Fruit fly (Drosophila melanogaster) whole organism, embryonic: ENCODE data around the gene CG31445.

ENCODE experiments used
- Aef1 ChIP-seq: fragments of 200-800 bp; sonication (Bioruptor generic); IDR thresholded peaks from 3 replicates; pipeline ENCODE4 v1.3.6; 2022; ENCODE audit warnings: missing biosample characterization, missing genetic modification characterization
- CG11247 ChIP-seq: fragments of 200-800 bp; sonication (Bioruptor generic); IDR thresholded peaks from 2 replicates; pipeline ENCODE4 v1.3.6; 2022; ENCODE audit warnings: missing biosample characterization, missing genetic modification characterization
- CG11560 ChIP-seq: fragments of 200-800 bp; sonication (Bioruptor generic); IDR thresholded peaks from 3 replicates; pipeline ENCODE4 v1.3.6; 2022; ENCODE audit warnings: missing biosample characterization, missing genetic modification characterization
- CG11696 ChIP-seq: fragments of 200-800 bp; sonication (Bioruptor generic); IDR thresholded peaks from 2 replicates; pipeline ENCODE4 v1.3.6; 2022; ENCODE audit warnings: missing biosample characterization, missing genetic modification characterization
- CG11723 ChIP-seq: fragments of 200-800 bp; sonication (Bioruptor generic); optimal IDR thresholded peaks from 2 replicates; lab custom pipeline; 2017; ENCODE audit warnings: missing biosample characterization, mild to moderate bottlenecking, missing genetic modification characterization
- CG13287 ChIP-seq: fragments of 200-800 bp; sonication (Bioruptor generic); IDR thresholded peaks from 2 replicates; pipeline ENCODE4 v1.3.6; 2022; ENCODE audit warnings: missing biosample characterization, missing genetic modification characterization; ENCODE audit not compliant: partially characterized antibody
- CG14860 ChIP-seq: fragments of 200-800 bp; sonication (Bioruptor generic); IDR thresholded peaks from 3 replicates; pipeline ENCODE4 v1.3.6; 2022; ENCODE audit warnings: missing biosample characterization, missing genetic modification characterization; ENCODE audit not compliant: partially characterized antibody
- CG1529 ChIP-seq: fragments of 200-800 bp; sonication (Bioruptor generic); optimal IDR thresholded peaks from 3 replicates; lab custom pipeline; 2018; ENCODE audit warnings: missing biosample characterization, missing genetic modification characterization
- CG16813 ChIP-seq: fragments of 200-800 bp; sonication (Bioruptor generic); IDR thresholded peaks from 3 replicates; pipeline ENCODE4 v1.3.6; 2022; ENCODE audit warnings: missing biosample characterization, missing genetic modification characterization; ENCODE audit not compliant: partially characterized antibody
- CG2875 ChIP-seq: fragments of 200-800 bp; sonication (Bioruptor generic); optimal IDR thresholded peaks from 2 replicates; lab custom pipeline; 2017; ENCODE audit warnings: missing biosample characterization, mild to moderate bottlenecking, missing genetic modification characterization, missing genetic modification reagents
- CG30431 ChIP-seq: fragments of 200-800 bp; sonication (Bioruptor generic); optimal IDR thresholded peaks from 2 replicates; lab custom pipeline; 2017; ENCODE audit warnings: missing biosample characterization, missing genetic modification characterization
- CG31441 ChIP-seq: fragments of 200-800 bp; sonication (Bioruptor generic); IDR thresholded peaks from 2 replicates; pipeline ENCODE4 v1.3.6; 2022; ENCODE audit warnings: missing biosample characterization, missing genetic modification characterization
- CG33213 ChIP-seq: fragments of 200-800 bp; sonication (Bioruptor generic); optimal IDR thresholded peaks from 3 replicates; lab custom pipeline; 2016; ENCODE audit warnings: missing biosample characterization, missing genetic modification characterization
- CG3407 ChIP-seq: fragments of 200-800 bp; sonication (Bioruptor generic); optimal IDR thresholded peaks from 2 replicates; lab custom pipeline; 2018; ENCODE audit warnings: missing biosample characterization, mild to moderate bottlenecking, missing genetic modification characterization
- CG5245 ChIP-seq: fragments of 200-800 bp; sonication (Bioruptor generic); optimal IDR thresholded peaks from 3 replicates; lab custom pipeline; 2016; ENCODE audit warnings: missing biosample characterization, missing genetic modification characterization
- CG6175 ChIP-seq: fragments of 200-800 bp; sonication (Bioruptor generic); IDR thresholded peaks from 3 replicates; pipeline ENCODE4 v1.3.6; 2022; ENCODE audit warnings: missing biosample characterization, missing genetic modification characterization
- CG6654 ChIP-seq: fragments of 200-800 bp; sonication (Bioruptor generic); optimal IDR thresholded peaks from 2 replicates; lab custom pipeline; 2017; ENCODE audit warnings: missing biosample characterization, mild to moderate bottlenecking, missing genetic modification characterization
- CG7745 ChIP-seq: fragments of 200-800 bp; sonication (Bioruptor generic); optimal IDR thresholded peaks from 2 replicates; lab custom pipeline; 2018; ENCODE audit warnings: missing biosample characterization, mild to moderate bottlenecking, missing genetic modification characterization, moderate library complexity
- CG7987 ChIP-seq: fragments of 200-800 bp; sonication (Bioruptor generic); optimal IDR thresholded peaks from 2 replicates; lab custom pipeline; 2018; ENCODE audit warnings: missing biosample characterization, mild to moderate bottlenecking, missing genetic modification characterization, moderate library complexity
- CG8924 ChIP-seq: fragments of 200-800 bp; optimal IDR thresholded peaks from 3 replicates; lab custom pipeline; 2019; ENCODE audit warnings: missing biosample characterization, mild to moderate bottlenecking, missing genetic modification characterization, moderate library complexity
- Ets65A ChIP-seq: fragments of 200-800 bp; sonication (Bioruptor generic); peaks from one replicate; lab custom pipeline; 2016; ENCODE audit warnings: missing biosample characterization, missing genetic modification characterization
- Med ChIP-seq: fragments of 200-800 bp; sonication (Bioruptor generic); peaks from one replicate; lab custom pipeline; 2016; ENCODE audit warnings: missing biosample characterization, missing genetic modification characterization, mild to moderate bottlenecking, inconsistent platforms, moderate library complexity
- NK7.1 ChIP-seq: fragments of 200-800 bp; sonication (Bioruptor generic); optimal IDR thresholded peaks from 3 replicates; lab custom pipeline; 2016; ENCODE audit warnings: missing biosample characterization, missing genetic modification characterization
- Neu2 ChIP-seq: fragments of 200-800 bp; sonication (Bioruptor generic); optimal IDR thresholded peaks from 3 replicates; lab custom pipeline; 2016; ENCODE audit warnings: missing biosample characterization, missing genetic modification characterization, borderline replicate concordance
- Ravus ChIP-seq: fragments of 200-800 bp; sonication (Bioruptor generic); IDR thresholded peaks from 2 replicates; pipeline ENCODE4 v1.3.6; 2022; ENCODE audit warnings: missing biosample characterization, missing genetic modification characterization
- Side ChIP-seq: fragments of 200-800 bp; sonication (Bioruptor generic); optimal IDR thresholded peaks from 2 replicates; lab custom pipeline; 2016; ENCODE audit warnings: missing biosample characterization, missing genetic modification characterization
- Spps ChIP-seq: fragments of 200-800 bp; sonication (Bioruptor generic); optimal IDR thresholded peaks from 2 replicates; lab custom pipeline; 2018; ENCODE audit warnings: missing biosample characterization, mild to moderate bottlenecking, missing genetic modification characterization
- Xbp1 ChIP-seq: fragments of 200-800 bp; sonication (Bioruptor generic); optimal IDR thresholded peaks from 3 replicates; lab custom pipeline; 2016; ENCODE audit warnings: missing biosample characterization, mild to moderate bottlenecking, missing genetic modification characterization
- btn ChIP-seq: fragments of 200-800 bp; sonication (Bioruptor generic); optimal IDR thresholded peaks from 2 replicates; lab custom pipeline; 2016; ENCODE audit warnings: missing biosample characterization, missing genetic modification characterization
- chif ChIP-seq, 2 experiments: fragments of 200-800 bp; sonication (Bioruptor generic); optimal IDR thresholded peaks; 3 replicates each; lab custom pipeline; 2016; ENCODE audit warnings: missing biosample characterization in 2 of 2, missing genetic modification characterization in 2 of 2
- chm ChIP-seq: fragments of 200-800 bp; sonication (Bioruptor generic); IDR thresholded peaks from 2 replicates; pipeline ENCODE4 v1.3.6; 2022; ENCODE audit warnings: missing biosample characterization, missing genetic modification characterization
- dimm ChIP-seq: fragments of 200-800 bp; sonication (Bioruptor generic); IDR thresholded peaks from 2 replicates; pipeline ENCODE4 v1.3.6; 2022; ENCODE audit warnings: missing biosample characterization, missing genetic modification characterization
- fd3F ChIP-seq: fragments of 200-800 bp; sonication (Bioruptor generic); optimal IDR thresholded peaks from 2 replicates; lab custom pipeline; 2018; ENCODE audit warnings: missing biosample characterization, mild to moderate bottlenecking, missing genetic modification characterization, moderate library complexity
- gce ChIP-seq: fragments of 200-800 bp; sonication (Bioruptor generic); IDR thresholded peaks from 3 replicates; pipeline ENCODE4 v1.3.6; 2022; ENCODE audit warnings: missing biosample characterization, missing genetic modification characterization
- grn ChIP-seq: fragments of 200-800 bp; sonication (Bioruptor generic); optimal IDR thresholded peaks from 3 replicates; lab custom pipeline; 2017; ENCODE audit warnings: missing biosample characterization, missing genetic modification characterization
- jumu ChIP-seq: fragments of 200-800 bp; sonication (Bioruptor generic); optimal IDR thresholded peaks from 3 replicates; lab custom pipeline; 2016; ENCODE audit warnings: missing biosample characterization, missing genetic modification characterization
- klu ChIP-seq: fragments of 200-800 bp; sonication (Bioruptor generic); IDR thresholded peaks from 2 replicates; pipeline ENCODE4 v1.3.6; 2022; ENCODE audit warnings: missing biosample characterization, missing genetic modification characterization
- knrl ChIP-seq: fragments of 200-800 bp; sonication (Bioruptor generic); IDR thresholded peaks from 3 replicates; pipeline ENCODE4 v1.3.6; 2022; ENCODE audit warnings: missing biosample characterization, missing genetic modification characterization; ENCODE audit not compliant: partially characterized antibody
- mirr ChIP-seq: fragments of 200-800 bp; sonication (Bioruptor generic); optimal IDR thresholded peaks from 3 replicates; lab custom pipeline; 2018; ENCODE audit warnings: missing biosample characterization, mild to moderate bottlenecking, missing genetic modification characterization
- mld ChIP-seq: fragments of 200-800 bp; sonication (Bioruptor generic); IDR thresholded peaks from 3 replicates; pipeline ENCODE4 v1.3.6; 2022; ENCODE audit warnings: missing biosample characterization, missing genetic modification characterization; ENCODE audit not compliant: partially characterized antibody
- slp2 ChIP-seq: fragments of 200-800 bp; sonication (Bioruptor generic); optimal IDR thresholded peaks from 2 replicates; lab custom pipeline; 2016; ENCODE audit warnings: missing biosample characterization, missing genetic modification characterization
- tgo ChIP-seq: fragments of 200-800 bp; sonication (Bioruptor generic); IDR thresholded peaks from 3 replicates; pipeline ENCODE4 v1.3.6; 2022; ENCODE audit warnings: missing biosample characterization, missing genetic modification characterization
- yki ChIP-seq: fragments of >200 bp; optimal IDR thresholded peaks from 3 replicates; lab custom pipeline; 2018
- z ChIP-seq: fragments of 200-800 bp; sonication (Bioruptor generic); IDR thresholded peaks from 3 replicates; pipeline ENCODE4 v1.3.6; 2022; ENCODE audit warnings: missing biosample characterization, missing genetic modification characterization
- zf30C ChIP-seq: fragments of 200-800 bp; sonication (Bioruptor generic); optimal IDR thresholded peaks from 3 replicates; lab custom pipeline; 2018; ENCODE audit warnings: missing biosample characterization, mild to moderate bottlenecking, missing genetic modification characterization

Gene CG31445

dm6 chr3R:29222891-29223842 is 21.5 kb downstream of the CG31445 start, which contains the start of the genes Cisd2 and Brd8 (continued):
- TF ChIP-seq CG11723 (GFP tag; lab: Kevin White, UChicago) (no peak), CG33213 (peak; percentile 30), CG7745 (tag; lab: Kevin White, UChicago) (no peak), CG1529 (GFP tag; lab: Kevin White, UChicago) (no peak), jumu (GFP tag; lab: Kevin White, UChicago) (no peak), CG14860 (peak; percentile 96), CG2875 (GFP tag; lab: Kevin White, UChicago) (no peak), klu (GFP tag; lab: Robert Waterston, UW) (no peak), gce (no peak), CG3407 (GFP tag; lab: Kevin White, UChicago) (no peak), fd3F (GFP tag; lab: Kevin White, UChicago) (no peak), Aef1 (GFP tag; lab: Robert Waterston, UW) (no peak), chif (GFP tag; optimal IDR thresholded peaks at IDR 0.05; lab: Kevin White, UChicago) (no peak), btn (GFP tag; lab: Kevin White, UChicago) (no peak), NK7.1 (no peak)

dm6 chr3R:29221168-29221567 is 23.5 kb downstream of the CG31445 start:
- TF ChIP-seq Ravus (GFP tag; lab: Robert Waterston, UW) (no peak), CG16813 (GFP tag; lab: Robert Waterston, UW) (0 out of 3 replicates have a peak, but pooled peaks have one; percentile 37), knrl (GFP tag; lab: Robert Waterston, UW) (0 out of 3 replicates have a peak, but pooled peaks have one; percentile 4), Side (GFP tag; lab: Kevin White, UChicago) (no peak)

- TF ChIP-seq CG30431 (no peak), slp2 (GFP tag; lab: Kevin White, UChicago) (no peak), CG5245 (no peak), yki (lab: Kevin White, UChicago) (no peak), chm (peak; percentile 40; the same call in 1 of the 2 replicates), CG7987 (GFP tag; lab: Kevin White, UChicago) (no peak), Ets65A (GFP tag; lab: Kevin White, UChicago) (peak; percentile 91), Aef1 (GFP tag; lab: Robert Waterston, UW) (no peak), Med (GFP tag; lab: Kevin White, UChicago) (peak; percentile 71)
- TF ChIP-seq, all 482 proteins: peak for 3
These were observed 24.0 kb downstream of the CG31445 start for dm6 chr3R:29220585-29220984.

- TF ChIP-seq CG11560 (tag; lab: Robert Waterston, UW): peak; percentile 69; the same call in 1 of the 3 replicates
- peak; percentile 87 for TF ChIP-seq dimm (GFP tag; lab: Robert Waterston, UW)
- TF ChIP-seq CG7987 (GFP tag; lab: Kevin White, UChicago): peak; percentile 99
- TF ChIP-seq grn (GFP tag; lab: Kevin White, UChicago): peak; percentile 85
- TF ChIP-seq Xbp1 (GFP tag; lab: Kevin White, UChicago): peak; percentile 93
- peak; percentile 96 for TF ChIP-seq CG11247 (GFP tag; lab: Robert Waterston, UW)
- peak; percentile 99 for TF ChIP-seq mirr (GFP tag; lab: Kevin White, UChicago)
- TF ChIP-seq CG11723 (GFP tag; lab: Kevin White, UChicago): peak; percentile 95
- TF ChIP-seq Spps (tag; lab: Kevin White, UChicago): peak; percentile 79
- TF ChIP-seq CG6654 (GFP tag; lab: Kevin White, UChicago): peak; percentile 87
- peak; percentile 81 for TF ChIP-seq Neu2 (GFP tag; lab: Kevin White, UChicago)
- TF ChIP-seq CG31441 (GFP tag; lab: Robert Waterston, UW): peak; percentile 95
- TF ChIP-seq CG8924 (tag; lab: Kevin White, UChicago): peak; percentile 88
- TF ChIP-seq tgo: peak; percentile 93
- TF ChIP-seq CG11696 (GFP tag; lab: Robert Waterston, UW): peak; percentile 83
- peak; percentile 92 for TF ChIP-seq CG30431
- peak; percentile 49 for TF ChIP-seq zf30C (GFP tag; lab: Kevin White, UChicago)
- peak; percentile 89 for TF ChIP-seq mld
- peak; percentile 92 for TF ChIP-seq CG13287
- TF ChIP-seq CG6175 (GFP tag; lab: Robert Waterston, UW): peak; percentile 95
- TF ChIP-seq z (GFP tag; lab: Robert Waterston, UW): peak; percentile 78
These were observed 24.7 kb downstream of the CG31445 start, which contains the start of gene eEF1gamma for dm6 chr3R:29219948-29220347. Gene eEF1gamma (plus strand): TSS chr3R:29220172.
